Worm (Caenorhabditis elegans) whole organism, young adult: ENCODE results near the gene Y66H1A.5.

Experiments used
- B0019.2 ChIP-seq: fragments of 200-800 bp; sonication (Bioruptor generic); conservative IDR thresholded peaks from 2 replicates; pipeline ENCODE4 v1.3.6; 2022; ENCODE audit warnings: missing genetic modification reagents, missing genetic modification characterization, missing compliant biosample characterization
- C06A6.2 ChIP-seq: fragments of 200-800 bp; sonication (Bioruptor generic); conservative IDR thresholded peaks from 2 replicates; pipeline ENCODE4 v1.3.6; 2022; ENCODE audit warnings: missing genetic modification characterization, missing compliant biosample characterization
- F10E7.11 ChIP-seq: sonication (generic microtip); optimal IDR thresholded peaks from 2 replicates; lab custom pipeline; 2017; ENCODE audit warnings: mild to moderate bottlenecking, missing genetic modification characterization, moderate library complexity, missing compliant biosample characterization
- F23B12.7 ChIP-seq: sonication (generic microtip); optimal IDR thresholded peaks from 2 replicates; lab custom pipeline; 2017; ENCODE audit warnings: missing genetic modification characterization, mild to moderate bottlenecking, missing compliant biosample characterization, antibody characterized with exemption, moderate library complexity; ENCODE audit not compliant: insufficient read depth
- F33H1.4 ChIP-seq: fragments of 200-800 bp; sonication (Bioruptor generic); IDR thresholded peaks from 2 replicates; pipeline ENCODE4 v1.3.6; 2022; ENCODE audit warnings: missing genetic modification reagents, missing genetic modification characterization, missing compliant biosample characterization
- F55B11.4 ChIP-seq: sonication (generic microtip); optimal IDR thresholded peaks from 2 replicates; lab custom pipeline; 2016; ENCODE audit warnings: missing compliant biosample characterization, missing genetic modification characterization, borderline replicate concordance; ENCODE audit not compliant: insufficient read depth
- F57A8.1 ChIP-seq: fragments of 200-800 bp; sonication (Bioruptor generic); optimal IDR thresholded peaks from 2 replicates; lab custom pipeline; 2018; ENCODE audit warnings: mild to moderate bottlenecking, missing genetic modification characterization, moderate library complexity, missing compliant biosample characterization
- K12H6.12 ChIP-seq: fragments of 200-800 bp; sonication (Bioruptor generic); optimal IDR thresholded peaks from 2 replicates; lab custom pipeline; 2018; ENCODE audit warnings: mild to moderate bottlenecking, missing genetic modification characterization, missing compliant biosample characterization
- T07F8.4 ChIP-seq: sonication (generic microtip); optimal IDR thresholded peaks from 2 replicates; lab custom pipeline; 2016; ENCODE audit warnings: mild to moderate bottlenecking, missing genetic modification characterization, moderate library complexity, missing compliant biosample characterization
- Y67H2A.10 ChIP-seq: fragments of 200-800 bp; sonication (Bioruptor generic); conservative IDR thresholded peaks from 2 replicates; pipeline ENCODE4 v1.3.6; 2022; ENCODE audit warnings: missing genetic modification reagents, missing genetic modification characterization, missing compliant biosample characterization
- akir-1 ChIP-seq: fragments of 200-800 bp; sonication (Bioruptor generic); optimal IDR thresholded peaks from 2 replicates; lab custom pipeline; 2018; ENCODE audit warnings: mild to moderate bottlenecking, missing genetic modification characterization, moderate library complexity, missing compliant biosample characterization
- attf-6 ChIP-seq: fragments of 200-800 bp; sonication (Bioruptor generic); IDR thresholded peaks from 2 replicates; pipeline ENCODE4 v1.3.6; 2022; ENCODE audit warnings: missing genetic modification reagents, missing genetic modification characterization, missing compliant biosample characterization
- cebp-1 ChIP-seq, 2 experiments: fragments of 200-800 bp in 1 of 2; sonication (Bioruptor generic) in 1 of 2; sonication (generic microtip) in 1 of 2; IDR thresholded peaks in 1 of 2; optimal IDR thresholded peaks in 1 of 2; 2 replicates each; pipeline versions ENCODE4 v1.3.6 to Lab custom; 2017 to 2022; ENCODE audit warnings: missing compliant biosample characterization in 2 of 2, missing genetic modification characterization in 2 of 2, mild to moderate bottlenecking in 1 of 2, missing genetic modification reagents in 1 of 2, moderate library complexity in 1 of 2
- ceh-27 ChIP-seq: fragments of 200-800 bp; sonication (Bioruptor generic); optimal IDR thresholded peaks from 2 replicates; lab custom pipeline; 2018; ENCODE audit warnings: mild to moderate bottlenecking, missing genetic modification characterization, moderate library complexity, missing compliant biosample characterization
- ceh-79 ChIP-seq: sonication (generic microtip); optimal IDR thresholded peaks from 2 replicates; lab custom pipeline; 2017; ENCODE audit warnings: mild to moderate bottlenecking, missing genetic modification characterization, missing compliant biosample characterization
- egl-18 ChIP-seq: fragments of 200-800 bp; sonication (Bioruptor generic); IDR thresholded peaks from 2 replicates; pipeline ENCODE4 v1.3.6; 2022; ENCODE audit warnings: missing genetic modification reagents, missing genetic modification characterization, missing compliant biosample characterization
- egl-44 ChIP-seq: fragments of 200-800 bp; sonication (Bioruptor generic); IDR thresholded peaks from 2 replicates; pipeline ENCODE4 v1.3.6; 2022; ENCODE audit warnings: missing genetic modification reagents, missing genetic modification characterization, missing compliant biosample characterization
- ets-4 ChIP-seq: fragments of 200-800 bp; sonication (Bioruptor generic); optimal IDR thresholded peaks from 2 replicates; lab custom pipeline; 2018; ENCODE audit warnings: mild to moderate bottlenecking, missing genetic modification characterization, missing compliant biosample characterization
- fkh-3 ChIP-seq: sonication (generic microtip); optimal IDR thresholded peaks from 2 replicates; lab custom pipeline; 2016; ENCODE audit warnings: mild to moderate bottlenecking, missing genetic modification characterization, missing compliant biosample characterization
- him-1 ChIP-seq: sonication (generic microtip); optimal IDR thresholded peaks from 2 replicates; lab custom pipeline; 2016; ENCODE audit warnings: missing genotype, missing genetic modification reagents, missing genetic modification characterization, missing compliant biosample characterization
- hlh-26 ChIP-seq: fragments of 200-800 bp; sonication (Bioruptor generic); conservative IDR thresholded peaks from 2 replicates; pipeline ENCODE4 v1.3.6; 2022; ENCODE audit warnings: missing genetic modification reagents, missing genetic modification characterization, missing compliant biosample characterization
- hsf-1 ChIP-seq: fragments of 200-800 bp; sonication (Bioruptor generic); IDR thresholded peaks from 2 replicates; pipeline ENCODE4 v1.3.6; 2022; ENCODE audit warnings: missing genetic modification reagents, missing genetic modification characterization, missing compliant biosample characterization
- let-607 ChIP-seq, 2 experiments: fragments of 200-800 bp in 1 of 2; sonication (Bioruptor generic) in 1 of 2; sonication (generic microtip) in 1 of 2; optimal IDR thresholded peaks; 2 replicates each; lab custom pipeline; 2016 to 2018; ENCODE audit warnings: mild to moderate bottlenecking in 2 of 2, missing compliant biosample characterization in 2 of 2, missing genetic modification characterization in 2 of 2, moderate library complexity in 2 of 2, missing genotype in 1 of 2
- lin-35 ChIP-seq, 3 experiments: fragments of 150-350 bp in 2 of 3; sonication (generic microtip) in 1 of 3; optimal IDR thresholded peaks; 2 replicates each; lab custom pipeline; 2014 to 2018; ENCODE audit warnings: missing biosample characterization in 3 of 3, missing genetic modification characterization in 3 of 3, missing genetic modification reagents in 3 of 3
- lin-40 ChIP-seq: sonication (generic microtip); optimal IDR thresholded peaks from 2 replicates; lab custom pipeline; 2016; ENCODE audit warnings: missing genetic modification characterization, mild to moderate bottlenecking, missing compliant biosample characterization, missing genotype, missing genetic modification reagents
- lsy-27 ChIP-seq: sonication (generic microtip); optimal IDR thresholded peaks from 2 replicates; lab custom pipeline; 2017; ENCODE audit warnings: missing genetic modification characterization, mild to moderate bottlenecking, missing compliant biosample characterization, antibody characterized with exemption, missing genotype, borderline replicate concordance; ENCODE audit not compliant: insufficient read depth
- madf-8 ChIP-seq: fragments of 200-800 bp; sonication (Bioruptor generic); conservative IDR thresholded peaks from 2 replicates; pipeline ENCODE4 v1.3.6; 2022; ENCODE audit warnings: missing genetic modification reagents, missing genetic modification characterization, missing compliant biosample characterization
- mes-4 ChIP-seq: sonication (generic microtip); optimal IDR thresholded peaks from 2 replicates; lab custom pipeline; 2016; ENCODE audit warnings: missing genotype, missing genetic modification characterization, missing compliant biosample characterization
- mxl-1 ChIP-seq: sonication (generic microtip); optimal IDR thresholded peaks from 2 replicates; lab custom pipeline; 2016; ENCODE audit warnings: missing genetic modification characterization, missing compliant biosample characterization
- nhr-120 ChIP-seq: fragments of 200-800 bp; sonication (Bioruptor generic); IDR thresholded peaks from 2 replicates; pipeline ENCODE4 v1.3.6; 2022; ENCODE audit warnings: missing genetic modification characterization, missing compliant biosample characterization
- nhr-27 ChIP-seq: fragments of 200-800 bp; sonication (Bioruptor generic); optimal IDR thresholded peaks from 2 replicates; lab custom pipeline; 2018; ENCODE audit warnings: mild to moderate bottlenecking, missing genetic modification characterization, moderate library complexity, missing compliant biosample characterization
- pha-4 ChIP-seq: fragments of 150-350 bp; sonication (generic microtip); optimal IDR thresholded peaks from 2 replicates; lab custom pipeline; 2014; ENCODE audit warnings: missing biosample characterization, missing genetic modification reagents, missing genetic modification characterization
- rec-8 ChIP-seq, 2 experiments: sonication (generic microtip); optimal IDR thresholded peaks; 2 replicates each; lab custom pipeline; 2016; ENCODE audit warnings: mild to moderate bottlenecking in 2 of 2, missing genetic modification characterization in 2 of 2, missing genetic modification reagents in 2 of 2, missing genotype in 2 of 2, missing biosample characterization in 1 of 2, missing compliant biosample characterization in 1 of 2, moderate library complexity in 1 of 2
- snpc-1.3 ChIP-seq: sonication (generic microtip); optimal IDR thresholded peaks from 2 replicates; lab custom pipeline; 2017; ENCODE audit warnings: missing genetic modification characterization, mild to moderate bottlenecking, missing compliant biosample characterization, antibody characterized with exemption, moderate library complexity, missing genotype, missing genetic modification reagents; ENCODE audit not compliant: insufficient read depth
- snpc-4 ChIP-seq, 5 experiments: fragments of 150-350 bp in 1 of 5; sonication (generic microtip) in 4 of 5; optimal IDR thresholded peaks; 2 replicates each; lab custom pipeline; 2014 to 2018; ENCODE audit warnings: missing genetic modification characterization in 5 of 5, missing biosample characterization in 3 of 5, antibody characterized with exemption in 2 of 5, mild to moderate bottlenecking in 2 of 5, missing compliant biosample characterization in 2 of 5, missing genotype in 2 of 5, moderate library complexity in 2 of 5, missing genetic modification reagents in 1 of 5
- somi-1 ChIP-seq: fragments of 200-800 bp; sonication (Bioruptor generic); optimal IDR thresholded peaks from 2 replicates; lab custom pipeline; 2018; ENCODE audit warnings: mild to moderate bottlenecking, missing genetic modification characterization, missing compliant biosample characterization
- sptf-2 ChIP-seq: fragments of 200-800 bp; sonication (Bioruptor generic); optimal IDR thresholded peaks from 2 replicates; lab custom pipeline; 2018; ENCODE audit warnings: mild to moderate bottlenecking, missing genetic modification characterization, missing compliant biosample characterization
- tbp1 ChIP-seq: fragments of 200-800 bp; sonication (Bioruptor generic); optimal IDR thresholded peaks from 2 replicates; lab custom pipeline; 2018; ENCODE audit warnings: mild to moderate bottlenecking, missing genetic modification characterization, missing compliant biosample characterization
- tbx-9 ChIP-seq: sonication (generic microtip); optimal IDR thresholded peaks from 2 replicates; lab custom pipeline; 2016; ENCODE audit warnings: borderline replicate concordance, missing genetic modification characterization, inconsistent platforms, missing compliant biosample characterization
- tlf-1 ChIP-seq: fragments of 200-800 bp; sonication (Bioruptor generic); optimal IDR thresholded peaks from 2 replicates; lab custom pipeline; 2018; ENCODE audit warnings: mild to moderate bottlenecking, missing genetic modification characterization, missing compliant biosample characterization
- xnd-1 ChIP-seq: sonication (generic microtip); optimal IDR thresholded peaks from 2 replicates; lab custom pipeline; 2016; ENCODE audit warnings: missing genotype, missing genetic modification reagents, missing genetic modification characterization, missing compliant biosample characterization
- zfh-2 ChIP-seq: fragments of 200-800 bp; sonication (Bioruptor generic); conservative IDR thresholded peaks from 2 replicates; pipeline ENCODE4 v1.3.6; 2022; ENCODE audit warnings: missing genetic modification reagents, missing genetic modification characterization, missing compliant biosample characterization
- zim-3 ChIP-seq: sonication (generic microtip); optimal IDR thresholded peaks from 2 replicates; lab custom pipeline; 2017; ENCODE audit warnings: mild to moderate bottlenecking, missing genetic modification characterization, moderate library complexity, missing compliant biosample characterization
- ztf-18 ChIP-seq: sonication (generic microtip); optimal IDR thresholded peaks from 2 replicates; lab custom pipeline; 2016; ENCODE audit warnings: missing genotype, mild to moderate bottlenecking, missing genetic modification characterization, missing compliant biosample characterization
- ztf-25 ChIP-seq: fragments of 200-800 bp; sonication (Bioruptor generic); IDR thresholded peaks from 2 replicates; pipeline ENCODE4 v1.3.6; 2022; ENCODE audit warnings: missing genetic modification reagents, missing genetic modification characterization, missing compliant biosample characterization
- ztf-6 ChIP-seq: fragments of 200-800 bp; sonication (Bioruptor generic); IDR thresholded peaks from 2 replicates; pipeline ENCODE4 v1.3.6; 2022; ENCODE audit warnings: missing genetic modification reagents, missing genetic modification characterization, missing compliant biosample characterization

The Y66H1A.5 gene

ce11 chrIV:386576-386975 lies 42.4 kb downstream of the Y66H1A.5 start, which contains the start of gene T07A9.14 (continued):
- TF ChIP-seq rec-8 (tag; optimal IDR thresholded peaks at IDR 0.05; lab: Kevin White, UChicago) (no peak), zfh-2 (GFP tag; lab: Robert Waterston, UW) (no peak), let-607 (tag; optimal IDR thresholded peaks at IDR 0.05; lab: Kevin White, UChicago) (no peak), him-1 (tag; lab: Kevin White, UChicago) (peak; percentile 9), madf-8 (no peak), hlh-26 (GFP tag; lab: Robert Waterston, UW) (no peak), hsf-1 (GFP tag; lab: Robert Waterston, UW) (peak; percentile 67; the same call in 1 of the 2 replicates), B0019.2 (no peak), mes-4 (tag; lab: Kevin White, UChicago) (peak; percentile 11), egl-44 (GFP tag; lab: Robert Waterston, UW) (no peak), snpc-1.3 (tag; lab: Kevin White, UChicago) (peak; percentile 31), ets-4 (no peak), nhr-120 (GFP tag; lab: Robert Waterston, UW) (no peak), C06A6.2 (GFP tag; lab: Robert Waterston, UW) (no peak), mxl-1 (tag; lab: Kevin White, UChicago) (peak; percentile 20), fkh-3 (tag; lab: Kevin White, UChicago) (no peak), xnd-1 (tag; lab: Kevin White, UChicago) (no peak), nhr-27 (no peak), akir-1 (GFP tag; lab: Kevin White, UChicago) (no peak), ceh-27 (GFP tag; lab: Kevin White, UChicago) (no peak), somi-1 (GFP tag; lab: Kevin White, UChicago) (no peak), ceh-79 (tag; lab: Kevin White, UChicago) (no peak), sptf-2 (GFP tag; lab: Kevin White, UChicago) (no peak), T07F8.4 (no peak), egl-18 (GFP tag; lab: Robert Waterston, UW) (no peak), ztf-18 (tag; lab: Kevin White, UChicago) (no peak), K12H6.12 (no peak), pha-4 (tag; lab: Kevin White, UChicago) (no peak), F23B12.7 (tag; lab: Kevin White, UChicago) (no peak), F33H1.4 (GFP tag; lab: Robert Waterston, UW) (peak; percentile 25), snpc-4 (GFP tag; optimal IDR thresholded peaks at IDR 0.05; lab: Kevin White, UChicago) (no peak), snpc-4 (tag; optimal IDR thresholded peaks at IDR 0.05; lab: Kevin White, UChicago) (peak in 2 of 4 experiments; percentile 2 to 29), attf-6 (peak; percentile 59), ztf-6 (GFP tag; lab: Robert Waterston, UW) (no peak), tlf-1 (peak; percentile 27), lsy-27 (tag; lab: Kevin White, UChicago) (no peak), tbx-9 (tag; lab: Kevin White, UChicago) (no peak), zim-3 (tag; lab: Kevin White, UChicago) (no peak), cebp-1 (GFP tag; IDR thresholded peaks at IDR 0.05; lab: Robert Waterston, UW) (no peak), cebp-1 (tag; optimal IDR thresholded peaks at IDR 0.05; lab: Kevin White, UChicago) (peak; percentile 5), lin-35 (GFP tag; optimal IDR thresholded peaks at IDR 0.05; lab: Kevin White, UChicago) (peak in 1 of 3 experiments; percentile 53), lin-40 (tag; lab: Kevin White, UChicago) (no peak), F57A8.1 (GFP tag; lab: Kevin White, UChicago) (no peak), F10E7.11 (no peak), ztf-25 (no peak), Y67H2A.10 (GFP tag; lab: Robert Waterston, UW) (no peak), tbp1 (GFP tag; lab: Kevin White, UChicago) (no peak), F55B11.4 (tag; lab: Kevin White, UChicago) (no peak)
